Fruit fly (Drosophila melanogaster): ENCODE data around the gene CG5446.
A peak's percentile ranks its signal among the peaks of the same experiment; 100 is the strongest.

CG5446 gene

dm6 chr2L:12427487-12428101, at the start of gene CG5446, which contains the start of gene Trm1:
Gene CG5446, minus strand, starts transcription at chr2L:12427709.
Gene Trm1, plus strand, starts transcription at chr2L:12428028.
- TF ChIP-seq toe (GFP tag; optimal IDR thresholded peaks at IDR 0.05) = no peak
- peak; percentile 50 for TF ChIP-seq bab1 (GFP tag; optimal IDR thresholded peaks at IDR 0.05)
- no peak for TF ChIP-seq CG1620 (GFP tag; optimal IDR thresholded peaks at IDR 0.05)
- TF ChIP-seq Hr96 (GFP tag; optimal IDR thresholded peaks at IDR 0.05) = no peak
- no peak for TF ChIP-seq kay (GFP tag; ENCODE audit: borderline replicate concordance)
- no peak for TF ChIP-seq ovo (GFP tag; optimal IDR thresholded peaks at IDR 0.05)
- peak; percentile 54 for TF ChIP-seq Mnt (GFP tag; optimal IDR thresholded peaks at IDR 0.05)
- TF ChIP-seq cnc (optimal IDR thresholded peaks at IDR 0.05) = no peak
- peak; percentile 89 for TF ChIP-seq CG11617 (GFP tag; optimal IDR thresholded peaks at IDR 0.05)
- TF ChIP-seq CG5204 (GFP tag; optimal IDR thresholded peaks at IDR 0.05) = no peak
- TF ChIP-seq CG12768 (GFP tag; optimal IDR thresholded peaks at IDR 0.05) = peak; percentile 74
- peak; percentile 89 for TF ChIP-seq CG7101 (tag; optimal IDR thresholded peaks at IDR 0.05)
- TF ChIP-seq CG7045 (GFP tag; optimal IDR thresholded peaks at IDR 0.05) = peak; percentile 70
- TF ChIP-seq Crg-1 (GFP tag; optimal IDR thresholded peaks at IDR 0.05) = peak; percentile 29
- TF ChIP-seq cic (GFP tag; optimal IDR thresholded peaks at IDR 0.05) = peak; percentile 46
- peak; percentile 55 for TF ChIP-seq tj (GFP tag; optimal IDR thresholded peaks at IDR 0.05)
- TF ChIP-seq CG33017 (tag; optimal IDR thresholded peaks at IDR 0.05) = peak; percentile 88
- TF ChIP-seq pad (GFP tag; optimal IDR thresholded peaks at IDR 0.05) = peak; percentile 52
- TF ChIP-seq CG14711 (tag; optimal IDR thresholded peaks at IDR 0.05) = peak; percentile 83
- TF ChIP-seq Clk (GFP tag; optimal IDR thresholded peaks at IDR 0.05) = no peak

dm6 chr2L:12476115-12476514, 48.6 kb upstream of the CG5446 start:
- TF ChIP-seq Hr96 (GFP tag; optimal IDR thresholded peaks at IDR 0.05) (no peak), cic (GFP tag; optimal IDR thresholded peaks at IDR 0.05) (peak; percentile 57)

dm6 chr2L:12475308-12475707, 47.8 kb upstream of the CG5446 start:
- TF ChIP-seq CG5204 (GFP tag; optimal IDR thresholded peaks at IDR 0.05) (no peak), pad (GFP tag; optimal IDR thresholded peaks at IDR 0.05) (peak; percentile 37), cic (GFP tag; optimal IDR thresholded peaks at IDR 0.05) (peak; percentile 90), Hr96 (GFP tag; optimal IDR thresholded peaks at IDR 0.05) (no peak), kay (GFP tag; ENCODE audit: borderline replicate concordance) (peak; percentile 89), Crg-1 (GFP tag; optimal IDR thresholded peaks at IDR 0.05) (peak; percentile 39), CG12768 (GFP tag; optimal IDR thresholded peaks at IDR 0.05) (peak; percentile 80), Mnt (GFP tag; optimal IDR thresholded peaks at IDR 0.05) (peak; percentile 49), CG1620 (GFP tag; optimal IDR thresholded peaks at IDR 0.05) (no peak), tj (GFP tag; optimal IDR thresholded peaks at IDR 0.05) (no peak), CG7045 (GFP tag; optimal IDR thresholded peaks at IDR 0.05) (peak; percentile 56), CG33017 (tag; optimal IDR thresholded peaks at IDR 0.05) (peak; percentile 67), CG11617 (GFP tag; optimal IDR thresholded peaks at IDR 0.05) (peak; percentile 58), Clk (GFP tag; optimal IDR thresholded peaks at IDR 0.05) (no peak), bab1 (GFP tag; optimal IDR thresholded peaks at IDR 0.05) (no peak), cnc (optimal IDR thresholded peaks at IDR 0.05) (no peak), CG7101 (tag; optimal IDR thresholded peaks at IDR 0.05) (peak; percentile 62), ovo (GFP tag; optimal IDR thresholded peaks at IDR 0.05) (peak; percentile 57), CG14711 (tag; optimal IDR thresholded peaks at IDR 0.05) (peak; percentile 28)

- TF ChIP-seq CG14711 (tag; optimal IDR thresholded peaks at IDR 0.05) (no peak), CG7045 (GFP tag; optimal IDR thresholded peaks at IDR 0.05) (no peak), ovo (GFP tag; optimal IDR thresholded peaks at IDR 0.05) (no peak), kay (GFP tag; ENCODE audit: borderline replicate concordance) (peak; percentile 68)
Observed at dm6 chr2L:12474212-12474891, 46.8 kb upstream of the CG5446 start.

dm6 chr2L:12473583-12473982, 46.1 kb upstream of the CG5446 start:
- TF ChIP-seq CG1620 (GFP tag; optimal IDR thresholded peaks at IDR 0.05) = no peak
- no peak for TF ChIP-seq CG11617 (GFP tag; optimal IDR thresholded peaks at IDR 0.05)
- no peak for TF ChIP-seq bab1 (GFP tag; optimal IDR thresholded peaks at IDR 0.05)
- no peak for TF ChIP-seq Crg-1 (GFP tag; optimal IDR thresholded peaks at IDR 0.05)
- no peak for TF ChIP-seq CG7101 (tag; optimal IDR thresholded peaks at IDR 0.05)
- no peak for TF ChIP-seq toe (GFP tag; optimal IDR thresholded peaks at IDR 0.05)

dm6 chr2L:12472988-12473387, 45.5 kb upstream of the CG5446 start:
- no peak for TF ChIP-seq CG33017 (tag; optimal IDR thresholded peaks at IDR 0.05)
- no peak for TF ChIP-seq kay (GFP tag; ENCODE audit: borderline replicate concordance)
- no peak for TF ChIP-seq toe (GFP tag; optimal IDR thresholded peaks at IDR 0.05)
- no peak for TF ChIP-seq tj (GFP tag; optimal IDR thresholded peaks at IDR 0.05)
- no peak for TF ChIP-seq CG14711 (tag; optimal IDR thresholded peaks at IDR 0.05)
- no peak for TF ChIP-seq CG11617 (GFP tag; optimal IDR thresholded peaks at IDR 0.05)
- no peak for TF ChIP-seq Mnt (GFP tag; optimal IDR thresholded peaks at IDR 0.05)

- no peak for TF ChIP-seq CG12768 (GFP tag; optimal IDR thresholded peaks at IDR 0.05)
- no peak for TF ChIP-seq Hr96 (GFP tag; optimal IDR thresholded peaks at IDR 0.05)
Observed at dm6 chr2L:12471937-12472336, 44.4 kb upstream of the CG5446 start.
